Worm (Caenorhabditis elegans) whole organism, early embryonic: ENCODE data around the gene frpr-5.

Experiments
- F13C5.2 ChIP-seq: sonication (generic microtip); optimal IDR thresholded peaks from 2 replicates; lab custom pipeline; 2017; ENCODE audit warnings: mild to moderate bottlenecking, missing genetic modification characterization, inconsistent platforms, missing compliant biosample characterization
- aly-1 ChIP-seq: sonication (generic microtip); optimal IDR thresholded peaks from 2 replicates; lab custom pipeline; 2016; ENCODE audit warnings: missing genetic modification characterization, missing compliant biosample characterization
- ama-1 ChIP-seq: fragments of 150-350 bp; optimal IDR thresholded peaks from 2 replicates; lab custom pipeline; 2014
- ceh-13 ChIP-seq: fragments of 200-800 bp; sonication (Bioruptor generic); optimal IDR thresholded peaks from 2 replicates; lab custom pipeline; 2018; ENCODE audit warnings: mild to moderate bottlenecking, missing genetic modification characterization, missing compliant biosample characterization
- ceh-36 ChIP-seq: sonication (generic microtip); optimal IDR thresholded peaks from 2 replicates; lab custom pipeline; 2016; ENCODE audit warnings: missing genetic modification characterization, inconsistent platforms, missing compliant biosample characterization
- hmbx-1 ChIP-seq: sonication (generic microtip); optimal IDR thresholded peaks from 2 replicates; lab custom pipeline; 2016; ENCODE audit warnings: mild to moderate bottlenecking, missing genetic modification characterization, missing compliant biosample characterization
- hnd-1 ChIP-seq: sonication (generic microtip); optimal IDR thresholded peaks from 2 replicates; lab custom pipeline; 2016; ENCODE audit warnings: missing genetic modification characterization, missing compliant biosample characterization

ce11 chrV:13499227-13499626, 36.7 kb downstream of the frpr-5 start:
- TF ChIP-seq hmbx-1 (no peak), ama-1 (no peak), F13C5.2 (tag; lab: Kevin White, UChicago) (no peak), ceh-13 (GFP tag; lab: Kevin White, UChicago) (no peak), ceh-36 (tag; lab: Kevin White, UChicago) (no peak), aly-1 (tag; lab: Kevin White, UChicago) (no peak), hnd-1 (tag; lab: Kevin White, UChicago) (no peak)
